Worm (Caenorhabditis elegans) whole organism, young adult: Measurements from ENCODE around the gene cpr-1.
A peak's percentile ranks its signal among the peaks of the same experiment; 100 is the strongest.

Experiments
- B0261.1 ChIP-seq: sonication (generic microtip); optimal IDR thresholded peaks from 2 replicates; lab custom pipeline; 2016; ENCODE audit warnings: mild to moderate bottlenecking, missing genetic modification characterization, moderate library complexity, missing compliant biosample characterization
- B0336.3 ChIP-seq: fragments of 200-800 bp; sonication (Bioruptor generic); IDR thresholded peaks from 2 replicates; pipeline ENCODE4 v1.3.6; 2022; ENCODE audit warnings: missing genetic modification characterization, missing compliant biosample characterization
- C17E4.6 ChIP-seq: fragments of 200-800 bp; sonication (Bioruptor generic); IDR thresholded peaks from 2 replicates; pipeline ENCODE4 v1.3.6; 2022; ENCODE audit warnings: missing genetic modification reagents, missing genetic modification characterization, missing compliant biosample characterization
- D2030.7 ChIP-seq: fragments of 200-800 bp; sonication (Bioruptor generic); IDR thresholded peaks from 2 replicates; pipeline ENCODE4 v1.3.6; 2022; ENCODE audit warnings: missing genetic modification reagents, missing genetic modification characterization, missing compliant biosample characterization
- F39B2.1 ChIP-seq: fragments of 200-800 bp; sonication (Bioruptor generic); IDR thresholded peaks from 2 replicates; pipeline ENCODE4 v1.3.6; 2022; ENCODE audit warnings: missing genetic modification reagents, missing genetic modification characterization, missing compliant biosample characterization
- F49E8.2 ChIP-seq: sonication (generic microtip); optimal IDR thresholded peaks from 3 replicates; lab custom pipeline; 2017; ENCODE audit warnings: missing genetic modification characterization, mild to moderate bottlenecking, missing compliant biosample characterization, antibody characterized with exemption, moderate library complexity; ENCODE audit not compliant: insufficient read depth
- T07F8.4 ChIP-seq: sonication (generic microtip); optimal IDR thresholded peaks from 2 replicates; lab custom pipeline; 2016; ENCODE audit warnings: mild to moderate bottlenecking, missing genetic modification characterization, moderate library complexity, missing compliant biosample characterization
- Y79H2A.3 ChIP-seq: fragments of 200-800 bp; sonication (Bioruptor generic); conservative IDR thresholded peaks from 2 replicates; pipeline ENCODE4 v1.3.6; 2022; ENCODE audit warnings: missing genetic modification reagents, missing genetic modification characterization, missing compliant biosample characterization
- attf-5 ChIP-seq: fragments of 200-800 bp; sonication (Bioruptor generic); optimal IDR thresholded peaks from 2 replicates; lab custom pipeline; 2018; ENCODE audit warnings: mild to moderate bottlenecking, missing genetic modification characterization, missing compliant biosample characterization
- attf-6 ChIP-seq: fragments of 200-800 bp; sonication (Bioruptor generic); IDR thresholded peaks from 2 replicates; pipeline ENCODE4 v1.3.6; 2022; ENCODE audit warnings: missing genetic modification reagents, missing genetic modification characterization, missing compliant biosample characterization
- ccch-3 ChIP-seq: fragments of 200-800 bp; sonication (Bioruptor generic); optimal IDR thresholded peaks from 2 replicates; lab custom pipeline; 2018; ENCODE audit warnings: mild to moderate bottlenecking, missing genetic modification characterization, missing compliant biosample characterization
- ceh-27 ChIP-seq: fragments of 200-800 bp; sonication (Bioruptor generic); optimal IDR thresholded peaks from 2 replicates; lab custom pipeline; 2018; ENCODE audit warnings: mild to moderate bottlenecking, missing genetic modification characterization, moderate library complexity, missing compliant biosample characterization
- die-1 ChIP-seq: sonication (generic microtip); optimal IDR thresholded peaks from 2 replicates; lab custom pipeline; 2016; ENCODE audit warnings: missing genotype, mild to moderate bottlenecking, missing genetic modification characterization, missing compliant biosample characterization
- dox-1 ChIP-seq: fragments of 200-800 bp; sonication (Bioruptor generic); IDR thresholded peaks from 2 replicates; pipeline ENCODE4 v1.3.6; 2022; ENCODE audit warnings: missing genetic modification reagents, missing genetic modification characterization, missing compliant biosample characterization
- dpl-1 ChIP-seq: fragments of 150-350 bp; optimal IDR thresholded peaks from 2 replicates; lab custom pipeline; 2014; ENCODE audit warnings: missing biosample characterization, missing genetic modification reagents, missing genetic modification characterization
- efl-1 ChIP-seq: fragments of 150-350 bp; optimal IDR thresholded peaks from 2 replicates; lab custom pipeline; 2014; ENCODE audit warnings: missing biosample characterization, missing genetic modification reagents, missing genetic modification characterization
- egl-18 ChIP-seq: fragments of 200-800 bp; sonication (Bioruptor generic); IDR thresholded peaks from 2 replicates; pipeline ENCODE4 v1.3.6; 2022; ENCODE audit warnings: missing genetic modification reagents, missing genetic modification characterization, missing compliant biosample characterization
- fkh-3 ChIP-seq: sonication (generic microtip); optimal IDR thresholded peaks from 2 replicates; lab custom pipeline; 2016; ENCODE audit warnings: mild to moderate bottlenecking, missing genetic modification characterization, missing compliant biosample characterization
- hmg-20 ChIP-seq: fragments of 200-800 bp; sonication (Bioruptor generic); IDR thresholded peaks from 2 replicates; pipeline ENCODE4 v1.3.6; 2022; ENCODE audit warnings: missing genetic modification reagents, missing genetic modification characterization, missing compliant biosample characterization
- hsf-1 ChIP-seq: fragments of 200-800 bp; sonication (Bioruptor generic); IDR thresholded peaks from 2 replicates; pipeline ENCODE4 v1.3.6; 2022; ENCODE audit warnings: missing genetic modification reagents, missing genetic modification characterization, missing compliant biosample characterization
- let-526 ChIP-seq: fragments of 200-800 bp; sonication (Bioruptor generic); IDR thresholded peaks from 2 replicates; pipeline ENCODE4 v1.3.6; 2022; ENCODE audit warnings: missing genetic modification reagents, missing genetic modification characterization, missing compliant biosample characterization
- let-607 ChIP-seq, 2 experiments: fragments of 200-800 bp in 1 of 2; sonication (Bioruptor generic) in 1 of 2; sonication (generic microtip) in 1 of 2; optimal IDR thresholded peaks; 2 replicates each; lab custom pipeline; 2016 to 2018; ENCODE audit warnings: mild to moderate bottlenecking in 2 of 2, missing compliant biosample characterization in 2 of 2, missing genetic modification characterization in 2 of 2, moderate library complexity in 2 of 2, missing genotype in 1 of 2
- lin-35 ChIP-seq, 3 experiments: fragments of 150-350 bp in 2 of 3; sonication (generic microtip) in 1 of 3; optimal IDR thresholded peaks; 2 replicates each; lab custom pipeline; 2014 to 2018; ENCODE audit warnings: missing biosample characterization in 3 of 3, missing genetic modification characterization in 3 of 3, missing genetic modification reagents in 3 of 3
- lin-54 ChIP-seq: fragments of 200-800 bp; sonication (Bioruptor generic); optimal IDR thresholded peaks from 2 replicates; lab custom pipeline; 2018; ENCODE audit warnings: mild to moderate bottlenecking, missing genetic modification characterization, missing compliant biosample characterization
- lir-1 ChIP-seq: fragments of 200-800 bp; sonication (Bioruptor generic); conservative IDR thresholded peaks from 2 replicates; pipeline ENCODE4 v1.3.6; 2022; ENCODE audit warnings: missing genetic modification reagents, missing genetic modification characterization, missing compliant biosample characterization
- lsl-1 ChIP-seq: fragments of 200-800 bp; sonication (Bioruptor generic); optimal IDR thresholded peaks from 2 replicates; lab custom pipeline; 2018; ENCODE audit warnings: mild to moderate bottlenecking, missing genetic modification characterization, moderate library complexity, missing compliant biosample characterization
- madf-3 ChIP-seq: fragments of 200-800 bp; sonication (Bioruptor generic); IDR thresholded peaks from 2 replicates; pipeline ENCODE4 v1.3.6; 2022; ENCODE audit warnings: missing genetic modification reagents, missing genetic modification characterization, missing compliant biosample characterization
- madf-6 ChIP-seq: fragments of 200-800 bp; sonication (Bioruptor generic); IDR thresholded peaks from 2 replicates; pipeline ENCODE4 v1.3.6; 2022; ENCODE audit warnings: missing genetic modification reagents, missing genetic modification characterization, missing compliant biosample characterization
- mel-28 ChIP-seq: sonication (generic microtip); optimal IDR thresholded peaks from 2 replicates; lab custom pipeline; 2016; ENCODE audit warnings: borderline replicate concordance, mild to moderate bottlenecking, missing genetic modification characterization, missing compliant biosample characterization
- nhr-120 ChIP-seq: fragments of 200-800 bp; sonication (Bioruptor generic); IDR thresholded peaks from 2 replicates; pipeline ENCODE4 v1.3.6; 2022; ENCODE audit warnings: missing genetic modification characterization, missing compliant biosample characterization
- nhr-27 ChIP-seq: fragments of 200-800 bp; sonication (Bioruptor generic); optimal IDR thresholded peaks from 2 replicates; lab custom pipeline; 2018; ENCODE audit warnings: mild to moderate bottlenecking, missing genetic modification characterization, moderate library complexity, missing compliant biosample characterization
- nhr-80 ChIP-seq: sonication (generic microtip); optimal IDR thresholded peaks from 2 replicates; lab custom pipeline; 2016; ENCODE audit warnings: missing genetic modification characterization, missing compliant biosample characterization
- nhr-90 ChIP-seq: sonication (generic microtip); optimal IDR thresholded peaks from 2 replicates; lab custom pipeline; 2016; ENCODE audit warnings: missing genotype, mild to moderate bottlenecking, missing genetic modification characterization, missing compliant biosample characterization
- pbrm-1 ChIP-seq: fragments of 200-800 bp; sonication (Bioruptor generic); IDR thresholded peaks from 2 replicates; pipeline ENCODE4 v1.3.6; 2022; ENCODE audit warnings: missing genetic modification reagents, missing genetic modification characterization, missing compliant biosample characterization
- snpc-1.1 ChIP-seq: sonication (generic microtip); optimal IDR thresholded peaks from 2 replicates; lab custom pipeline; 2017; ENCODE audit warnings: missing genetic modification characterization, mild to moderate bottlenecking, missing compliant biosample characterization, antibody characterized with exemption, moderate library complexity, missing genotype, missing genetic modification reagents; ENCODE audit not compliant: insufficient read depth
- snpc-4 ChIP-seq, 5 experiments: fragments of 150-350 bp in 1 of 5; sonication (generic microtip) in 4 of 5; optimal IDR thresholded peaks; 2 replicates each; lab custom pipeline; 2014 to 2018; ENCODE audit warnings: missing genetic modification characterization in 5 of 5, missing biosample characterization in 3 of 5, antibody characterized with exemption in 2 of 5, mild to moderate bottlenecking in 2 of 5, missing compliant biosample characterization in 2 of 5, missing genotype in 2 of 5, moderate library complexity in 2 of 5, missing genetic modification reagents in 1 of 5
- tbp1 ChIP-seq: fragments of 200-800 bp; sonication (Bioruptor generic); optimal IDR thresholded peaks from 2 replicates; lab custom pipeline; 2018; ENCODE audit warnings: mild to moderate bottlenecking, missing genetic modification characterization, missing compliant biosample characterization
- zfh-2 ChIP-seq: fragments of 200-800 bp; sonication (Bioruptor generic); conservative IDR thresholded peaks from 2 replicates; pipeline ENCODE4 v1.3.6; 2022; ENCODE audit warnings: missing genetic modification reagents, missing genetic modification characterization, missing compliant biosample characterization
- ztf-18 ChIP-seq: sonication (generic microtip); optimal IDR thresholded peaks from 2 replicates; lab custom pipeline; 2016; ENCODE audit warnings: missing genotype, mild to moderate bottlenecking, missing genetic modification characterization, missing compliant biosample characterization
- ztf-22 ChIP-seq: fragments of 200-800 bp; sonication (Bioruptor generic); optimal IDR thresholded peaks from 2 replicates; lab custom pipeline; 2018; ENCODE audit warnings: mild to moderate bottlenecking, missing genetic modification characterization, moderate library complexity, missing compliant biosample characterization

Gene cpr-1

DNA sequence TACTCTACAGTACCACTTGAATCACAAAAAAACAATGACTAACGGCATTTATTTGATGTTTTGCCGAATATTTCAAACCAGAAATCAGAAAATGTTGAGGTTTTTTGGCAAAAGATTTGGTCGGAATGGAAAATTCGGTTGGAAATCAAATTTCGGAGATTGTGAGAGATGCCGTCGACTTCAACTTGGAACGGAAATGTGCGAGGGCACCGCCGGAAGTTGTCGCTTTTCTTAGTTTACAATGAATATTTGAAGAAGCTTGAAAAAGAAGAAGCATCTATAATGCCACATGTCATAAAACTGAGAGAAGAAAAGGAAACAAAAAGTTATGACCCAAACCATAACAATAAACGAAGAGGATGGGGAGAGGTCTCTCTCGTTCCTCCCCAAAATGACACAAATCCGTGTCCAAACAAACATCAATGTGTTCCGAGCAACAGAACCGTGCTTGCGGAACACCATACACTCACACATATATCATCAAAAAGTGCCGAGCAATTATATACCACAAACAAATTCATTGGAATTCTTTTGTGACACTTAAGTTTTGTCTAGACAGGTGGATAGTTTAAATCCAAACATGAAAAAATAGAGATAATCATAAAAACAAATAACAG, 15.3 kb downstream of the cpr-1 start (continued):
- 0 out of 2 replicates have a peak, but pooled peaks have one; percentile 17 for TF ChIP-seq attf-6 (GFP tag; lab: Robert Waterston, UW)
- TF ChIP-seq, all 124 proteins: peak for 23

DNA sequence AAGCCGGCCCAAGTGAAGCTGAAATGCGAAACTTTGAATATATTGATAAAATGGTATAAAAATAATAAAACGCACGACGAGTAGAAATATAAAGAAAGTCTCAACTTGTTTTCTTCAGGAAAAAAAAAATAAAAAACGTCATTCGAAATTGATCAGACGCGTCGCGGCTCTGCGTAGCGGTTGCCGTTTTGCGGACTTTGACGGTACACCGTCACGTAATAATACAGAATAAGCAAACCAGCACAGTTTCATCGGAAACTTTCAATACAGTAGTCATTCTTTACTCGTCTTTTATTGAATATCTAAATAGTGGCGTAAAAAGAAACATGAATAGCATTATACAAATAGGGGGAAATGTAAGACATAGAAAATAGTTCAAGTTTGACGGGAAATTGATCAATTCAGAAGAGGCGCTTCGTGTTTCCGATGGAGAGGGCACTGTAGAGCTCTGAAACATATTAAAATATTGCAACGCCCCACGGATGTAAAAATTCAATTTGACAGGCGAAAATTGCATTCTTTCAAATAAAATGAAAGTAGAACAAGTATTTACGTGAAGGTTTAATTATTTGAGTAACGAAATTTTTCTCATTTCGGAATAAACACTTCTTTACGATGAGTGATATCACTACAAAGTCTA, 18.5 kb downstream of the cpr-1 start, which contains the start of the genes cyl-1 and C52E4.7:
cyl-1 (minus strand) TSS at position 18 of the 640 bp plus-strand sequence.
C52E4.7 (plus strand) TSS at position 590 of the 640 bp plus-strand sequence.
- TF ChIP-seq zfh-2 (GFP tag; lab: Robert Waterston, UW), result no peak
- TF ChIP-seq snpc-1.1 (tag; lab: Kevin White, UChicago), result no peak
- no peak for TF ChIP-seq C17E4.6 (GFP tag; lab: Robert Waterston, UW)
- TF ChIP-seq ccch-3 (GFP tag; lab: Kevin White, UChicago), result no peak
- TF ChIP-seq nhr-80 (tag; lab: Kevin White, UChicago), result peak; percentile 9
- no peak for TF ChIP-seq egl-18 (GFP tag; lab: Robert Waterston, UW)
- peak; percentile 42; the same call in 1 of the 2 replicates for TF ChIP-seq madf-6 (GFP tag; lab: Robert Waterston, UW)
- no peak for TF ChIP-seq Y79H2A.3 (GFP tag; lab: Robert Waterston, UW)
- no peak for TF ChIP-seq pbrm-1
- TF ChIP-seq lin-35 (GFP tag; optimal IDR thresholded peaks at IDR 0.05; lab: Kevin White, UChicago), result peak in 1 of 3 experiments; percentile 12
- TF ChIP-seq ceh-27, result peak; percentile 6
- TF ChIP-seq nhr-27 (tag; lab: Kevin White, UChicago), result no peak
- TF ChIP-seq lin-54 (GFP tag; lab: Kevin White, UChicago), result peak; percentile 46
- TF ChIP-seq D2030.7, result no peak
- no peak for TF ChIP-seq B0336.3 (GFP tag; lab: Robert Waterston, UW)
- TF ChIP-seq nhr-90, result no peak
- no peak for TF ChIP-seq hmg-20
- TF ChIP-seq ztf-22 (GFP tag; lab: Kevin White, UChicago), result no peak
- peak; percentile 5 for TF ChIP-seq F49E8.2 (tag; lab: Kevin White, UChicago)
- TF ChIP-seq ztf-18 (tag; lab: Kevin White, UChicago), result no peak
- TF ChIP-seq lsl-1, result peak; percentile 20
- TF ChIP-seq T07F8.4 (tag; lab: Kevin White, UChicago), result no peak
- TF ChIP-seq efl-1 (GFP tag; lab: Kevin White, UChicago), result peak; percentile 14
- TF ChIP-seq dpl-1 (GFP tag; lab: Kevin White, UChicago), result peak; percentile 30
- peak; percentile 16 for TF ChIP-seq tbp1 (GFP tag; lab: Kevin White, UChicago)
- TF ChIP-seq lir-1 (GFP tag; lab: Robert Waterston, UW), result no peak
- no peak for TF ChIP-seq B0261.1 (tag; lab: Kevin White, UChicago)
- peak; percentile 98 for TF ChIP-seq madf-3 (GFP tag; lab: Robert Waterston, UW)
- TF ChIP-seq hsf-1 (GFP tag; lab: Robert Waterston, UW), result no peak
- TF ChIP-seq F39B2.1, result no peak
- TF ChIP-seq mel-28 (tag; lab: Kevin White, UChicago), result no peak
- no peak for TF ChIP-seq snpc-4 (GFP tag; optimal IDR thresholded peaks at IDR 0.05; lab: Kevin White, UChicago)
- peak; percentile 26 to 83 (median 60) for TF ChIP-seq snpc-4 (tag; optimal IDR thresholded peaks at IDR 0.05; lab: Kevin White, UChicago)
- no peak for TF ChIP-seq let-526 (GFP tag; lab: Robert Waterston, UW)
- peak; percentile 46; the same call in 1 of the 2 replicates for TF ChIP-seq dox-1 (GFP tag; lab: Robert Waterston, UW)
- TF ChIP-seq die-1 (tag; lab: Kevin White, UChicago), result no peak
- TF ChIP-seq attf-5 (GFP tag; lab: Kevin White, UChicago), result peak; percentile 62
- TF ChIP-seq nhr-120, result no peak
- peak in 1 of 2 experiments; percentile 6 for TF ChIP-seq let-607 (tag; optimal IDR thresholded peaks at IDR 0.05; lab: Kevin White, UChicago)
- TF ChIP-seq fkh-3 (tag; lab: Kevin White, UChicago), result no peak
